Fruit fly (Drosophila melanogaster): Measurements from ENCODE around the gene E2f1.

E2f1 gene

dm6 chr3R:21589500-21590202 lies 71.0 kb downstream of the E2f1 start (continued):
- TF ChIP-seq Sox102F (GFP tag; optimal IDR thresholded peaks at IDR 0.05): no peak
- TF ChIP-seq Eip78C (GFP tag): peak; percentile 80
- peak; percentile 2 for TF ChIP-seq CG11902 (GFP tag; optimal IDR thresholded peaks at IDR 0.05)
- no peak for TF ChIP-seq Blimp-1 (GFP tag; optimal IDR thresholded peaks at IDR 0.05)
- peak; percentile 43 for TF ChIP-seq lz (GFP tag; optimal IDR thresholded peaks at IDR 0.05)
- TF ChIP-seq Hr38 (GFP tag; optimal IDR thresholded peaks at IDR 0.05): no peak
- peak; percentile 14 for TF ChIP-seq net (GFP tag; optimal IDR thresholded peaks at IDR 0.05)
- peak; percentile 14 to 36 for TF ChIP-seq ss (GFP tag; optimal IDR thresholded peaks at IDR 0.05)
- TF ChIP-seq CG6792 (GFP tag; optimal IDR thresholded peaks at IDR 0.05): peak; percentile 35
- no peak for TF ChIP-seq Gug (GFP tag; IDR thresholded peaks at IDR 0.05)
- TF ChIP-seq Met (GFP tag; optimal IDR thresholded peaks at IDR 0.05): no peak
- TF ChIP-seq CG8119 (GFP tag; IDR thresholded peaks at IDR 0.05): peak; percentile 29; the same call in 1 of the 3 replicates
- TF ChIP-seq cyc (GFP tag; optimal IDR thresholded peaks at IDR 0.05): peak; percentile 8
- TF ChIP-seq CG15336 (GFP tag; IDR thresholded peaks at IDR 0.05): peak; percentile 19; the same call in 1 of the 2 replicates
- peak; percentile 17 for TF ChIP-seq CG8319 (GFP tag; optimal IDR thresholded peaks at IDR 0.05)
- peak; percentile 0 for TF ChIP-seq Sox15 (GFP tag; optimal IDR thresholded peaks at IDR 0.05)
- TF ChIP-seq pdm3 (GFP tag; optimal IDR thresholded peaks at IDR 0.05): peak; percentile 13
- no peak for TF ChIP-seq Hr39 (GFP tag; optimal IDR thresholded peaks at IDR 0.05)
- peak; percentile 41 for TF ChIP-seq CG8632 (GFP tag; optimal IDR thresholded peaks at IDR 0.05)
- TF ChIP-seq CG6808 (GFP tag; optimal IDR thresholded peaks at IDR 0.05): peak; percentile 30
- TF ChIP-seq CG31627 (GFP tag; optimal IDR thresholded peaks at IDR 0.05): no peak
- TF ChIP-seq acj6 (GFP tag; optimal IDR thresholded peaks at IDR 0.05): no peak
- TF ChIP-seq CG32006 (GFP tag; optimal IDR thresholded peaks at IDR 0.05): peak; percentile 47
- peak; percentile 18 for TF ChIP-seq Hr4 (GFP tag; optimal IDR thresholded peaks at IDR 0.05)
- TF ChIP-seq CG4318 (GFP tag; optimal IDR thresholded peaks at IDR 0.05): no peak
- peak; percentile 58; the same call in 2 of the 3 replicates for TF ChIP-seq CG6163 (GFP tag; IDR thresholded peaks at IDR 0.05)
- peak; percentile 22 for TF ChIP-seq CG6276 (GFP tag; optimal IDR thresholded peaks at IDR 0.05)
- TF ChIP-seq fd59A (GFP tag; optimal IDR thresholded peaks at IDR 0.05): no peak
- no peak for TF ChIP-seq CG11294 (GFP tag; IDR thresholded peaks at IDR 0.05)
- peak; percentile 17 for TF ChIP-seq CG10669 (GFP tag; optimal IDR thresholded peaks at IDR 0.05)
- TF ChIP-seq Lpt (GFP tag; optimal IDR thresholded peaks at IDR 0.05): no peak
- peak; percentile 32 for TF ChIP-seq CG3919 (GFP tag; optimal IDR thresholded peaks at IDR 0.05)
- TF ChIP-seq CG16779 (tag; optimal IDR thresholded peaks at IDR 0.05): peak; percentile 48
- TF ChIP-seq svp (GFP tag): peak; percentile 91
- TF ChIP-seq fd85E (GFP tag; optimal IDR thresholded peaks at IDR 0.05): no peak

DNA sequence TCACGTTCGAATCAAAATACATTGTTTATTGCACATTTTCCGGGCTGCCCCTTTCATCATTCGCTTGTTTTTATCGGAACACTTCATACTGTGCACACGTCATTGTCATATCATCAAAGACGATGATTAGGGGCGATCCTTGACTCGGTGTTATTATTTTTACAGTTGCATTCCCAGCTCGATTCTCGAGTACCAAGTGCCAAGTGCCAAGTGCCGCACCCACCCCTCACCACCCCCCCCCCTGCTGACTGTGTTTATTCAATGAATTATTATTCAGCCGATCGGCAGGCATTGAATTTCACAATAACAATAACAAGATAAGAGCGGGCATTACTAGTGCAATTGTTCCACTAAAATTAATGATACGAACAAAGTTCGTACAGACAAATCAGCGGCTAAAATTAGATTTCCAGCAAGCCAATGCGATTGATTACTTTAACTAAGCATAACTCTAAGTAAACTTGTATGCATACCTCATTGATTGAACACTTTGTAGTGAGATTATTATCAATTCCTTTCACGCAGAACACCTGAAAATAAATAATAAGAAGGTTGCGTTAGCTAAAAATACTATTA lies 73.1 kb downstream of the E2f1 start:
- TF ChIP-seq acj6 (GFP tag; optimal IDR thresholded peaks at IDR 0.05): no peak
- peak; percentile 11 for TF ChIP-seq vri (GFP tag; optimal IDR thresholded peaks at IDR 0.05)
- TF ChIP-seq CG6163 (GFP tag; IDR thresholded peaks at IDR 0.05): no peak
- TF ChIP-seq Eip75B (GFP tag; optimal IDR thresholded peaks at IDR 0.05): no peak
- peak; percentile 25 for TF ChIP-seq Eip78C (GFP tag)
- peak; percentile 13 for TF ChIP-seq fkh (GFP tag; optimal IDR thresholded peaks at IDR 0.05)
- TF ChIP-seq CG16779 (tag; optimal IDR thresholded peaks at IDR 0.05): peak; percentile 52

dm6 chr3R:21586914-21587459 lies 73.7 kb downstream of the E2f1 start:
- TF ChIP-seq Ets96B (tag; optimal IDR thresholded peaks at IDR 0.05) (no peak), CG11294 (GFP tag; IDR thresholded peaks at IDR 0.05) (no peak), CG32006 (GFP tag; optimal IDR thresholded peaks at IDR 0.05) (no peak), lz (GFP tag; optimal IDR thresholded peaks at IDR 0.05) (no peak), CG6276 (GFP tag; optimal IDR thresholded peaks at IDR 0.05) (no peak), fd85E (GFP tag; optimal IDR thresholded peaks at IDR 0.05) (no peak)

All from whole organism, prepupa.